Worm (Caenorhabditis elegans): ENCODE results near the gene srt-30.

srt-30 gene

ce11 chrV:3756887-3757286 is 43.4 kb downstream of the srt-30 start, which contains the start of gene gid-7:
Gene gid-7, minus strand, starts transcription at chrV:3757074.
- no peak for TF ChIP-seq nhr-23 (tag; optimal IDR thresholded peaks at IDR 0.05)
- TF ChIP-seq R02D3.7 (tag; optimal IDR thresholded peaks at IDR 0.05) = no peak
- peak in 1 of 2 experiments; percentile 43 for TF ChIP-seq lsy-2 (tag; optimal IDR thresholded peaks at IDR 0.05)
- TF ChIP-seq F13H6.1 (tag; optimal IDR thresholded peaks at IDR 0.05) = peak; percentile 44
- no peak for TF ChIP-seq sem-4 (tag; optimal IDR thresholded peaks at IDR 0.05)
- TF ChIP-seq lin-13 (GFP tag; optimal IDR thresholded peaks at IDR 0.05) = no peak
- TF ChIP-seq elt-3 (tag; optimal IDR thresholded peaks at IDR 0.05) = no peak
- no peak for TF ChIP-seq mab-5 (tag; optimal IDR thresholded peaks at IDR 0.05)
- TF ChIP-seq unc-55 (GFP tag; optimal IDR thresholded peaks at IDR 0.05) = peak; percentile 28
- no peak for TF ChIP-seq ztf-4 (tag; optimal IDR thresholded peaks at IDR 0.05)
- TF ChIP-seq nhr-21 (tag; optimal IDR thresholded peaks at IDR 0.05) = peak; percentile 18
- no peak for TF ChIP-seq nhr-6 (tag; optimal IDR thresholded peaks at IDR 0.05)
- TF ChIP-seq Y55F3AM.14 (GFP tag; optimal IDR thresholded peaks at IDR 0.05) = no peak
- TF ChIP-seq peb-1 (tag; optimal IDR thresholded peaks at IDR 0.05) = no peak
- no peak for TF ChIP-seq zag-1 (tag; optimal IDR thresholded peaks at IDR 0.05)
- no peak for TF ChIP-seq egl-27 (tag; optimal IDR thresholded peaks at IDR 0.05)
- no peak for TF ChIP-seq nhr-12 (tag; optimal IDR thresholded peaks at IDR 0.05)
- no peak for TF ChIP-seq skn-1 (tag; optimal IDR thresholded peaks at IDR 0.05)
- peak; percentile 38 for TF ChIP-seq nhr-25 (tag; optimal IDR thresholded peaks at IDR 0.05)
- TF ChIP-seq nhr-10 (tag; optimal IDR thresholded peaks at IDR 0.05) = no peak
- TF ChIP-seq unc-39 (tag; optimal IDR thresholded peaks at IDR 0.05) = no peak
- TF ChIP-seq ama-1 (optimal IDR thresholded peaks at IDR 0.05) = no peak
- TF ChIP-seq gmeb-1 (tag; optimal IDR thresholded peaks at IDR 0.05) = peak; percentile 41
- peak; percentile 46 for TF ChIP-seq C34F6.9 (tag; optimal IDR thresholded peaks at IDR 0.05)
- peak; percentile 44 for TF ChIP-seq crh-2 (tag; optimal IDR thresholded peaks at IDR 0.05)

DNA sequence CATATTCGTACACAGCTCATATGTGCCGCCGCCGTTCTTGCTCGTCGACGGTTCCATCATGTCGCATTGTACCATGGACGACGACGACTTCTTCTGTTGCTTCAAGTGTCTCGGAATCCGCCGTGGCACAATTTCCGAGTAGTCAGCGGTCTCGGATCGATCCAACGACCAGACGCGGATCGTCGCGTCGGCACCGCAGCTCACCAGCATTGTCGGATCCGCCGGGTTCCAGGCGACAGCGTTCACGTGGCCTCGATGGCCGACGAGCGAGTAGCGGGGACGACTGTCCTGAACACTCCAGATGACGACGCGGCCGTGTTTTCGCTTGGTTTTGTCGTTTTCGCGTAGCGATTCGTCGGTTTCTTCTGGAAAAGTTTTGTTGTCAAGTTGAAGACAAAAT is 50.0 kb downstream of the srt-30 start:
- TF ChIP-seq nhr-6 (tag; optimal IDR thresholded peaks at IDR 0.05) (no peak), ama-1 (optimal IDR thresholded peaks at IDR 0.05) (no peak), snpc-4 (tag; optimal IDR thresholded peaks at IDR 0.05) (no peak), unc-55 (GFP tag; optimal IDR thresholded peaks at IDR 0.05) (no peak), elt-1 (tag; optimal IDR thresholded peaks at IDR 0.05) (no peak), nhr-23 (tag; optimal IDR thresholded peaks at IDR 0.05) (no peak), sma-9 (GFP tag; optimal IDR thresholded peaks at IDR 0.05) (no peak), sma-9 (tag; optimal IDR thresholded peaks at IDR 0.05) (no peak), nhr-25 (tag; optimal IDR thresholded peaks at IDR 0.05) (no peak), peb-1 (tag; optimal IDR thresholded peaks at IDR 0.05) (no peak), ZK546.5 (tag; optimal IDR thresholded peaks at IDR 0.05) (no peak), ztf-4 (tag; optimal IDR thresholded peaks at IDR 0.05) (no peak), fos-1 (tag; optimal IDR thresholded peaks at IDR 0.05) (no peak), ztf-1 (GFP tag; conservative IDR thresholded peaks at IDR 0.05) (no peak)
